Worm (Caenorhabditis elegans) whole organism, midembryonic: Measurements from ENCODE around the gene lipl-3.

Experiments
- cog-1 ChIP-seq: sonication (generic microtip); optimal IDR thresholded peaks from 2 replicates; lab custom pipeline; 2016; ENCODE audit warnings: missing genetic modification characterization, missing compliant biosample characterization
- flt-1 ChIP-seq: fragments of 200-800 bp; sonication (Bioruptor generic); IDR thresholded peaks from 2 replicates; pipeline ENCODE4 v1.3.6; 2022; ENCODE audit warnings: missing genetic modification characterization, missing compliant biosample characterization
- med-1 ChIP-seq: sonication (generic microtip); optimal IDR thresholded peaks from 2 replicates; lab custom pipeline; 2017; ENCODE audit warnings: missing genetic modification characterization, mild to moderate bottlenecking, missing compliant biosample characterization, antibody characterized with exemption, missing genetic modification reagents; ENCODE audit not compliant: insufficient read depth
- ref-1 ChIP-seq: fragments of 200-800 bp; sonication (Bioruptor generic); conservative IDR thresholded peaks from 2 replicates; pipeline ENCODE4 v1.3.6; 2022; ENCODE audit warnings: missing genetic modification reagents, missing genetic modification characterization, missing compliant biosample characterization
- tab-1 ChIP-seq: fragments of 200-800 bp; sonication (Bioruptor generic); IDR thresholded peaks from 2 replicates; pipeline ENCODE4 v1.3.6; 2022; ENCODE audit warnings: missing genetic modification characterization, missing compliant biosample characterization
- ztf-23 ChIP-seq: fragments of 200-800 bp; sonication (Bioruptor generic); IDR thresholded peaks from 2 replicates; pipeline ENCODE4 v1.3.6; 2022; ENCODE audit warnings: missing genetic modification reagents, missing genetic modification characterization, missing compliant biosample characterization
- ztf-29 ChIP-seq: fragments of 200-800 bp; sonication (Bioruptor generic); IDR thresholded peaks from 2 replicates; pipeline ENCODE4 v1.3.6; 2022; ENCODE audit warnings: missing genetic modification reagents, missing genetic modification characterization, missing compliant biosample characterization

ce11 chrV:536571-536970, 12.6 kb upstream of the lipl-3 start, which contains the start of gene C14C6.5:
- no peak for TF ChIP-seq tab-1
- TF ChIP-seq ztf-29 (GFP tag; lab: Robert Waterston, UW) = no peak
- TF ChIP-seq flt-1 (GFP tag; lab: Robert Waterston, UW) = no peak
- TF ChIP-seq cog-1 (tag; lab: Kevin White, UChicago) = no peak
- no peak for TF ChIP-seq med-1 (GFP tag; lab: Kevin White, UChicago)
- TF ChIP-seq ref-1 (GFP tag; lab: Robert Waterston, UW) = no peak
- no peak for TF ChIP-seq ztf-23 (GFP tag; lab: Robert Waterston, UW)
